Worm (Caenorhabditis elegans) whole organism, late embryonic: ENCODE measurements around the gene bckd-1A.
A peak's percentile ranks its signal among the peaks of the same experiment; 100 is the strongest.

Source experiments
- C08G9.2 ChIP-seq: sonication (generic microtip); optimal IDR thresholded peaks from 2 replicates; lab custom pipeline; 2016; ENCODE audit warnings: mild to moderate bottlenecking, missing genetic modification characterization, moderate library complexity, missing compliant biosample characterization
- F13H6.1 ChIP-seq: sonication (generic microtip); optimal IDR thresholded peaks from 2 replicates; lab custom pipeline; 2016; ENCODE audit warnings: missing genetic modification characterization, missing compliant biosample characterization
- K09A11.1 ChIP-seq: sonication (generic microtip); optimal IDR thresholded peaks from 2 replicates; lab custom pipeline; 2017; ENCODE audit warnings: antibody characterized with exemption, mild to moderate bottlenecking, missing genetic modification characterization, missing compliant biosample characterization; ENCODE audit not compliant: insufficient read depth
- T23F11.4 ChIP-seq: fragments of 200-800 bp; sonication (Bioruptor generic); optimal IDR thresholded peaks from 2 replicates; lab custom pipeline; 2018; ENCODE audit warnings: mild to moderate bottlenecking, missing genetic modification characterization, missing compliant biosample characterization
- ahr-1 ChIP-seq: sonication (generic microtip); optimal IDR thresholded peaks from 2 replicates; lab custom pipeline; 2016; ENCODE audit warnings: missing genetic modification characterization, missing compliant biosample characterization
- ceh-14 ChIP-seq: sonication (generic microtip); optimal IDR thresholded peaks from 2 replicates; lab custom pipeline; 2016; ENCODE audit warnings: missing genotype, missing genetic modification characterization, missing compliant biosample characterization
- ceh-19 ChIP-seq: fragments of 200-800 bp; sonication (Bioruptor generic); optimal IDR thresholded peaks from 2 replicates; lab custom pipeline; 2018; ENCODE audit warnings: mild to moderate bottlenecking, missing genetic modification characterization, missing compliant biosample characterization
- ceh-30 ChIP-seq: fragments of 150-350 bp; optimal IDR thresholded peaks from 2 replicates; lab custom pipeline; 2014; ENCODE audit warnings: missing biosample characterization, missing genetic modification characterization
- ceh-34 ChIP-seq: sonication (generic microtip); optimal IDR thresholded peaks from 2 replicates; lab custom pipeline; 2016; ENCODE audit warnings: mild to moderate bottlenecking, missing genetic modification characterization, missing compliant biosample characterization
- ceh-45 ChIP-seq: fragments of 200-800 bp; sonication (Bioruptor generic); IDR thresholded peaks from 2 replicates; pipeline ENCODE4 v1.3.6; 2022; ENCODE audit warnings: missing genetic modification reagents, missing genetic modification characterization, missing compliant biosample characterization
- ceh-48 ChIP-seq: sonication (generic microtip); optimal IDR thresholded peaks from 2 replicates; lab custom pipeline; 2016; ENCODE audit warnings: missing genetic modification characterization, inconsistent platforms, missing compliant biosample characterization
- ceh-6 ChIP-seq: fragments of 200-800 bp; sonication (Bioruptor generic); optimal IDR thresholded peaks from 2 replicates; lab custom pipeline; 2018; ENCODE audit warnings: mild to moderate bottlenecking, missing genetic modification characterization, missing compliant biosample characterization
- ceh-9 ChIP-seq: sonication (generic microtip); optimal IDR thresholded peaks from 2 replicates; lab custom pipeline; 2016; ENCODE audit warnings: mild to moderate bottlenecking, missing genetic modification characterization, inconsistent platforms, missing compliant biosample characterization
- dmd-4 ChIP-seq: sonication (generic microtip); optimal IDR thresholded peaks from 2 replicates; lab custom pipeline; 2016; ENCODE audit warnings: borderline replicate concordance, missing genetic modification characterization, missing compliant biosample characterization
- elt-2 ChIP-seq: sonication (generic microtip); optimal IDR thresholded peaks from 2 replicates; lab custom pipeline; 2016; ENCODE audit warnings: missing genetic modification reagents, missing genetic modification characterization, missing compliant biosample characterization
- elt-4 ChIP-seq: sonication (generic microtip); optimal IDR thresholded peaks from 2 replicates; lab custom pipeline; 2016; ENCODE audit warnings: missing genetic modification characterization, missing compliant biosample characterization
- fax-1 ChIP-seq: sonication (generic microtip); optimal IDR thresholded peaks from 2 replicates; lab custom pipeline; 2016; ENCODE audit warnings: missing genotype, missing genetic modification characterization, missing compliant biosample characterization
- fkh-10 ChIP-seq: fragments of 150-350 bp; optimal IDR thresholded peaks from 2 replicates; lab custom pipeline; 2014; ENCODE audit warnings: missing biosample characterization, missing genetic modification reagents, missing genetic modification characterization
- gmeb-2 ChIP-seq: sonication (generic microtip); optimal IDR thresholded peaks from 2 replicates; lab custom pipeline; 2016; ENCODE audit warnings: missing genetic modification characterization, inconsistent platforms, missing compliant biosample characterization
- hlh-13 ChIP-seq: fragments of 200-800 bp; sonication (Bioruptor generic); optimal IDR thresholded peaks from 2 replicates; lab custom pipeline; 2018; ENCODE audit warnings: mild to moderate bottlenecking, missing genetic modification characterization, missing compliant biosample characterization
- hlh-15 ChIP-seq: sonication (generic microtip); optimal IDR thresholded peaks from 2 replicates; lab custom pipeline; 2016; ENCODE audit warnings: missing genetic modification characterization, missing compliant biosample characterization
- hlh-30 ChIP-seq: sonication (generic microtip); optimal IDR thresholded peaks from 2 replicates; lab custom pipeline; 2017; ENCODE audit warnings: antibody characterized with exemption, missing genetic modification characterization, missing compliant biosample characterization; ENCODE audit not compliant: insufficient read depth
- lim-6 ChIP-seq: sonication (generic microtip); optimal IDR thresholded peaks from 2 replicates; lab custom pipeline; 2016; ENCODE audit warnings: missing genetic modification characterization, missing compliant biosample characterization
- lin-11 ChIP-seq: fragments of 200-800 bp; sonication (Bioruptor generic); optimal IDR thresholded peaks from 2 replicates; lab custom pipeline; 2018; ENCODE audit warnings: mild to moderate bottlenecking, missing genetic modification characterization, missing compliant biosample characterization
- nhr-232 ChIP-seq: sonication (generic microtip); optimal IDR thresholded peaks from 2 replicates; lab custom pipeline; 2016; ENCODE audit warnings: missing genetic modification characterization, missing compliant biosample characterization
- npax-4 ChIP-seq: sonication (generic microtip); optimal IDR thresholded peaks from 2 replicates; lab custom pipeline; 2016; ENCODE audit warnings: missing genetic modification characterization, missing compliant biosample characterization
- odd-2 ChIP-seq: sonication (generic microtip); optimal IDR thresholded peaks from 2 replicates; lab custom pipeline; 2017; ENCODE audit warnings: antibody characterized with exemption, mild to moderate bottlenecking, missing genetic modification characterization, missing compliant biosample characterization
- pat-9 ChIP-seq: fragments of 200-800 bp; sonication (Bioruptor generic); optimal IDR thresholded peaks from 2 replicates; lab custom pipeline; 2018; ENCODE audit warnings: mild to moderate bottlenecking, missing genetic modification characterization, moderate library complexity, missing compliant biosample characterization
- pax-1 ChIP-seq: fragments of 150-350 bp; optimal IDR thresholded peaks from 2 replicates; lab custom pipeline; 2014; ENCODE audit warnings: missing biosample characterization, missing genetic modification characterization
- pha-4 ChIP-seq: fragments of 150-350 bp; optimal IDR thresholded peaks from 2 replicates; lab custom pipeline; 2018; ENCODE audit warnings: missing biosample characterization, missing genetic modification reagents, missing genetic modification characterization
- pqm-1 ChIP-seq: sonication (generic microtip); optimal IDR thresholded peaks from 2 replicates; lab custom pipeline; 2016; ENCODE audit warnings: missing genetic modification characterization, missing compliant biosample characterization
- ref-2 ChIP-seq: sonication (generic microtip); optimal IDR thresholded peaks from 2 replicates; lab custom pipeline; 2016; ENCODE audit warnings: missing genetic modification characterization, missing compliant biosample characterization
- sdc-2 ChIP-seq: sonication (generic microtip); optimal IDR thresholded peaks from 2 replicates; lab custom pipeline; 2016; ENCODE audit warnings: missing genotype, missing genetic modification characterization, missing compliant biosample characterization
- sox-2 ChIP-seq: fragments of 200-800 bp; sonication (Bioruptor generic); IDR thresholded peaks from 2 replicates; pipeline ENCODE4 v1.3.6; 2022; ENCODE audit warnings: missing genetic modification reagents, missing genetic modification characterization, missing compliant biosample characterization
- tbx-2 ChIP-seq: sonication (generic microtip); optimal IDR thresholded peaks from 2 replicates; lab custom pipeline; 2016; ENCODE audit warnings: missing genetic modification characterization, missing compliant biosample characterization
- tbx-7 ChIP-seq: sonication (generic microtip); optimal IDR thresholded peaks from 2 replicates; lab custom pipeline; 2016; ENCODE audit warnings: missing genotype, missing genetic modification characterization, missing compliant biosample characterization
- unc-3 ChIP-seq, 2 experiments: fragments of 200-800 bp in 1 of 2; sonication (Bioruptor generic) in 1 of 2; sonication (generic microtip) in 1 of 2; conservative IDR thresholded peaks in 1 of 2; optimal IDR thresholded peaks in 1 of 2; 2 replicates each; pipeline versions ENCODE4 v1.3.6 to Lab custom; 2016 to 2022; ENCODE audit warnings: missing compliant biosample characterization in 2 of 2, missing genetic modification characterization in 2 of 2, missing genetic modification reagents in 1 of 2
- unc-86 ChIP-seq: sonication (generic microtip); optimal IDR thresholded peaks from 2 replicates; lab custom pipeline; 2016; ENCODE audit warnings: missing genetic modification characterization, missing compliant biosample characterization
- ztf-16 ChIP-seq: sonication (generic microtip); optimal IDR thresholded peaks from 2 replicates; lab custom pipeline; 2017; ENCODE audit warnings: missing genetic modification characterization, missing compliant biosample characterization

bckd-1A gene

DNA sequence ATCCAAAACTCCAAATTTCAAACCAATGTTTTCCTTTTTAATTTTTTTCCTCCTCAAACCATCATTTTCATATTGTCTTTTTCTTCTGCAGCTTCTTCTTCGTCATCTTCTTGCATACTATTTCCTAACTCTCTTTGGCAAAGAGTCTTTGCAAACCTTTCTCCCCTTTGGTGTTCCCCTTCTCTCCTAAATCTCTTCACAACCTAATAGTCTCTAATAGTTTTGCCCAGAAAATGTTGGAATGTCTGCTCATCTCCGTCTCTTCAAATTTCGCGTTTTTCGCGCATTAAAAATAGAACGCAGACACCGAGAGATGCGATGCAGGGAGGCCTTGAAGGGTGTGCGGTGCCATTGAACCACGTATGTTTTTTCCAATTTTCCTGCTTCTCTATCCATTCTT, 29.8 kb upstream of the bckd-1A start, which contains the start of gene ZK1010.10 (continued):
- no peak for TF ChIP-seq pat-9 (tag; lab: Kevin White, UChicago)
- TF ChIP-seq pqm-1 (tag; lab: Kevin White, UChicago), result no peak
- peak; percentile 42 for TF ChIP-seq tbx-2 (tag; lab: Kevin White, UChicago)
- peak; percentile 55 for TF ChIP-seq pax-1
- no peak for TF ChIP-seq ceh-45 (GFP tag; lab: Robert Waterston, UW)
- TF ChIP-seq K09A11.1, result no peak
- peak; percentile 41 for TF ChIP-seq ceh-14 (tag; lab: Kevin White, UChicago)
- peak; percentile 19 for TF ChIP-seq ceh-34 (tag; lab: Kevin White, UChicago)
- TF ChIP-seq F13H6.1, result no peak
- no peak for TF ChIP-seq ceh-48
- TF ChIP-seq ahr-1 (tag; lab: Kevin White, UChicago), result no peak

DNA sequence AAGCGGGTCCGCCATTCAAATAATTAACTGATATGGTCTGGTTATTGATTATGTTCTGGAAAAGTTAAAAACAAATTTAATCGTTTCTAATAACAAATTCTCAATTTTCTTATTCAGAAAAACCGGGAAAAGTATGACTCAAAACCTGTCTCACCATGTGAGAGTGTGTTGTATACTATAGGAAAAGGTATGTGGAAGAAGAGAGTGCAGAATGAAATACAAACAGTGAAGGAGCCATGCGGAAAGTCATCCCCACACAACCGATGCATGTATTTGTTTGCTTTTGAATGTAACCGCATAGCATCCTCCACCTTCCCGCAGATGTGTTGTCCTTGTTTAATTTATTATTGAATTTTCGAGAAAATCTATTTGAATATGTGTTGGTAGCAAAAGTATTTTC, 28.2 kb upstream of the bckd-1A start, which contains the start of gene ZK1010.8:
TSS of gene ZK1010.8 (minus strand) at position 214 of the 400 bp plus-strand sequence.
- no peak for TF ChIP-seq unc-3 (GFP tag; conservative IDR thresholded peaks at IDR 0.05; lab: Robert Waterston, UW)
- no peak for TF ChIP-seq unc-3 (tag; optimal IDR thresholded peaks at IDR 0.05; lab: Kevin White, UChicago)
- no peak for TF ChIP-seq sdc-2 (tag; lab: Kevin White, UChicago)
- no peak for TF ChIP-seq elt-4
- TF ChIP-seq npax-4 (tag; lab: Kevin White, UChicago), result no peak
- TF ChIP-seq odd-2 (tag; lab: Kevin White, UChicago), result no peak

- TF ChIP-seq ztf-16 (tag; lab: Kevin White, UChicago), result no peak
- TF ChIP-seq hlh-13, result no peak
- no peak for TF ChIP-seq ahr-1 (tag; lab: Kevin White, UChicago)
- no peak for TF ChIP-seq sox-2 (GFP tag; lab: Robert Waterston, UW)
- no peak for TF ChIP-seq elt-4
- TF ChIP-seq lim-6 (tag; lab: Kevin White, UChicago), result no peak
- no peak for TF ChIP-seq elt-2
- TF ChIP-seq unc-86 (tag; lab: Kevin White, UChicago), result no peak
- TF ChIP-seq ceh-30 (tag; lab: Kevin White, UChicago), result no peak
- no peak for TF ChIP-seq lin-11 (tag; lab: Kevin White, UChicago)
- TF ChIP-seq ceh-34 (tag; lab: Kevin White, UChicago), result no peak
- no peak for TF ChIP-seq pha-4 (tag; lab: Kevin White, UChicago)
- no peak for TF ChIP-seq nhr-232 (tag; lab: Kevin White, UChicago)
- no peak for TF ChIP-seq T23F11.4
- TF ChIP-seq hlh-30 (tag; lab: Kevin White, UChicago), result no peak
- TF ChIP-seq unc-3 (GFP tag; conservative IDR thresholded peaks at IDR 0.05; lab: Robert Waterston, UW), result no peak
- no peak for TF ChIP-seq unc-3 (tag; optimal IDR thresholded peaks at IDR 0.05; lab: Kevin White, UChicago)
- no peak for TF ChIP-seq fkh-10 (GFP tag; lab: Kevin White, UChicago)
These were observed 26.0 kb upstream of the bckd-1A start for ce11 chrIII:12998252-12998651.

DNA sequence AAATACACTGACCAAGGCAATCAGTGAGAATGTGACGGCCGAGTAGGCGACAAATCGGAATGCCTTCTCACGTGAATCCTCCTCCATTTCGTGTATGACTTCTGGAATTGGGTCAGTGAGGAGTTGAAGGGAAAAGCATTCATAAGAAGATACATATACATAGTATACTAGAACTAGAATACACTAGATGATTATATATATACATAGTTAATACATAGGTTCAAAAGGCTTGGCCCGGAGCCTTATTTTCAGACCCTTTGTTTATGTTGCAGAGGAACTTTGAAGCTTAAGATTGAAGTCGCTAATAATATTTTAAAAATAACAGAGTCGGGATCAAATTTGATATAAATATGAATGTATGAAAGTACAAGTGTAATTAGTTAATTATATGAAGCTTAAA, 21.3 kb upstream of the bckd-1A start, which contains the start of gene col-97:
TSS of gene col-97 (minus strand) at position 101 of the 400 bp plus-strand sequence.
- TF ChIP-seq ceh-19 (no peak), dmd-4 (no peak), pqm-1 (tag; lab: Kevin White, UChicago) (no peak), C08G9.2 (tag; lab: Kevin White, UChicago) (no peak), ceh-6 (GFP tag; lab: Kevin White, UChicago) (no peak), unc-86 (tag; lab: Kevin White, UChicago) (no peak), hlh-15 (tag; lab: Kevin White, UChicago) (no peak)

DNA sequence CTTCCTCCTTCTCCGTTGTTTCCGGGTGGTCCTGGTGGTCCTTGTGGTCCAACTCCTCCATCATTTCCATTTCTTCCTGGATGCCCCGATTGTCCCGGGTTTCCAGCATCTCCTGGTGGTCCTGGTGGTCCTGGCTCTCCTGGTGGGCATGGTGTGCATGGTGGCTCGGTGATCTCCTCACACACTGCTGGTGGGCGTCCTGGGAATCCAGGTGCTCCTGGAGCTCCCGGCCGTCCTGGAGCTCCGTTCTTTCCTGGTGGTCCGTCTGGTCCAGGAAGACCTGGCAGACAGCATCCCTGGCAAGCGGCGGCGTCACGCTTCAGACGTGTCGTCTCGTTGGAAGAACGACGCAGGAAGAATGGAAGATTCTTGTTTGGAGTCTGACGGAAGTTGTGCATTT, 20.8 kb upstream of the bckd-1A start:
- TF ChIP-seq ceh-48, result no peak
- TF ChIP-seq gmeb-2 (tag; lab: Kevin White, UChicago), result no peak
- peak; percentile 88 for TF ChIP-seq elt-4
- TF ChIP-seq ref-2, result no peak
- TF ChIP-seq npax-4 (tag; lab: Kevin White, UChicago), result no peak
- TF ChIP-seq ceh-14 (tag; lab: Kevin White, UChicago), result no peak
- no peak for TF ChIP-seq tbx-7 (tag; lab: Kevin White, UChicago)
- TF ChIP-seq elt-2, result no peak
- TF ChIP-seq sdc-2 (tag; lab: Kevin White, UChicago), result peak; percentile 29
- TF ChIP-seq fax-1 (tag; lab: Kevin White, UChicago), result no peak
- TF ChIP-seq ceh-6 (GFP tag; lab: Kevin White, UChicago), result no peak
- no peak for TF ChIP-seq ceh-9 (tag; lab: Kevin White, UChicago)
